Fruit fly (Drosophila melanogaster) whole organism, embryonic: ENCODE data around the gene CG31633.

Experiments
- Ada2b ChIP-seq: fragments of 200-800 bp; sonication (Bioruptor generic); IDR thresholded peaks from 2 replicates; pipeline ENCODE4 v1.3.6; 2022; ENCODE audit warnings: missing biosample characterization, missing genetic modification characterization
- Atf3 ChIP-seq: fragments of 200-800 bp; sonication (Bioruptor generic); optimal IDR thresholded peaks from 3 replicates; lab custom pipeline; 2016; ENCODE audit warnings: missing biosample characterization, missing genetic modification characterization
- CG10462 ChIP-seq: fragments of 200-800 bp; sonication (Bioruptor generic); optimal IDR thresholded peaks from 2 replicates; lab custom pipeline; 2016; ENCODE audit warnings: missing biosample characterization, missing genetic modification characterization
- CG10959 ChIP-seq: fragments of 200-800 bp; sonication (Bioruptor generic); IDR thresholded peaks from 2 replicates; pipeline ENCODE4 v1.3.6; 2022; ENCODE audit warnings: missing biosample characterization, missing genetic modification characterization
- CG11504 ChIP-seq: fragments of 200-800 bp; sonication (Bioruptor generic); optimal IDR thresholded peaks from 3 replicates; lab custom pipeline; 2019; ENCODE audit warnings: missing biosample characterization, mild to moderate bottlenecking, missing genetic modification characterization, moderate library complexity
- CG11695 ChIP-seq: fragments of 200-800 bp; sonication (Bioruptor generic); IDR thresholded peaks from 3 replicates; pipeline ENCODE4 v1.3.6; 2022; ENCODE audit warnings: missing biosample characterization, missing genetic modification characterization
- CG12744 ChIP-seq: fragments of 200-800 bp; sonication (Bioruptor generic); optimal IDR thresholded peaks from 2 replicates; lab custom pipeline; 2016; ENCODE audit warnings: missing biosample characterization, missing genetic modification characterization
- CG12769 ChIP-seq: fragments of 200-800 bp; sonication (Bioruptor generic); optimal IDR thresholded peaks from 2 replicates; lab custom pipeline; 2019; ENCODE audit warnings: missing biosample characterization, mild to moderate bottlenecking, missing genetic modification characterization, moderate library complexity
- CG13287 ChIP-seq: fragments of 200-800 bp; sonication (Bioruptor generic); IDR thresholded peaks from 2 replicates; pipeline ENCODE4 v1.3.6; 2022; ENCODE audit warnings: missing biosample characterization, missing genetic modification characterization; ENCODE audit not compliant: partially characterized antibody
- CG15011 ChIP-seq: fragments of 200-800 bp; sonication (Bioruptor generic); optimal IDR thresholded peaks from 3 replicates; lab custom pipeline; 2018; ENCODE audit warnings: missing biosample characterization, mild to moderate bottlenecking, missing genetic modification characterization
- CG15073 ChIP-seq: fragments of 200-800 bp; sonication (Bioruptor generic); optimal IDR thresholded peaks from 2 replicates; lab custom pipeline; 2016; ENCODE audit warnings: missing biosample characterization, missing genetic modification characterization
- CG16815 ChIP-seq: fragments of 200-800 bp; sonication (Bioruptor generic); optimal IDR thresholded peaks from 3 replicates; lab custom pipeline; 2017; ENCODE audit warnings: missing biosample characterization, mild to moderate bottlenecking, missing genetic modification characterization
- CG33557 ChIP-seq: fragments of 200-800 bp; sonication (Bioruptor generic); optimal IDR thresholded peaks from 2 replicates; lab custom pipeline; 2019; ENCODE audit warnings: missing biosample characterization, mild to moderate bottlenecking, missing genetic modification characterization, moderate library complexity
- CG3407 ChIP-seq: fragments of 200-800 bp; sonication (Bioruptor generic); optimal IDR thresholded peaks from 2 replicates; lab custom pipeline; 2018; ENCODE audit warnings: missing biosample characterization, mild to moderate bottlenecking, missing genetic modification characterization
- CG43689 ChIP-seq: fragments of 200-800 bp; sonication (Bioruptor generic); IDR thresholded peaks from 2 replicates; pipeline ENCODE4 v1.3.6; 2022; ENCODE audit warnings: missing biosample characterization, missing genetic modification characterization
- CG4404 ChIP-seq: fragments of 200-800 bp; sonication (Bioruptor generic); IDR thresholded peaks from 2 replicates; pipeline ENCODE4 v1.3.6; 2022; ENCODE audit warnings: missing biosample characterization, missing genetic modification characterization
- CG4617 ChIP-seq: fragments of 200-800 bp; sonication (Bioruptor generic); optimal IDR thresholded peaks from 3 replicates; lab custom pipeline; 2016; ENCODE audit warnings: missing biosample characterization, missing genetic modification characterization, borderline replicate concordance
- CG4707 ChIP-seq: fragments of 200-800 bp; sonication (Bioruptor generic); optimal IDR thresholded peaks from 2 replicates; lab custom pipeline; 2018; ENCODE audit warnings: missing biosample characterization, mild to moderate bottlenecking, missing genetic modification characterization, moderate library complexity
- CG4854 ChIP-seq: fragments of 200-800 bp; sonication (Bioruptor generic); optimal IDR thresholded peaks from 2 replicates; lab custom pipeline; 2016; ENCODE audit warnings: missing biosample characterization, missing genetic modification characterization, inconsistent platforms
- CG5245 ChIP-seq: fragments of 200-800 bp; sonication (Bioruptor generic); optimal IDR thresholded peaks from 3 replicates; lab custom pipeline; 2016; ENCODE audit warnings: missing biosample characterization, missing genetic modification characterization
- CG7357 ChIP-seq: fragments of 200-800 bp; sonication (Bioruptor generic); IDR thresholded peaks from 3 replicates; pipeline ENCODE4 v1.3.6; 2022; ENCODE audit warnings: missing biosample characterization, missing genetic modification characterization
- CG8089 ChIP-seq: fragments of 200-800 bp; sonication (Bioruptor generic); optimal IDR thresholded peaks from 3 replicates; lab custom pipeline; 2016; ENCODE audit warnings: missing biosample characterization, missing genetic modification characterization
- CrebB ChIP-seq: fragments of 200-800 bp; sonication (Bioruptor generic); optimal IDR thresholded peaks from 3 replicates; lab custom pipeline; 2018; ENCODE audit warnings: missing biosample characterization, mild to moderate bottlenecking, missing genetic modification characterization
- D19A ChIP-seq: fragments of 200-800 bp; optimal IDR thresholded peaks from 3 replicates; lab custom pipeline; 2019; ENCODE audit warnings: missing biosample characterization, mild to moderate bottlenecking, missing genetic modification characterization, moderate library complexity
- Dip3 ChIP-seq: fragments of 200-800 bp; sonication (Bioruptor generic); optimal IDR thresholded peaks from 3 replicates; lab custom pipeline; 2016; ENCODE audit warnings: missing biosample characterization, missing genetic modification characterization
- Dref ChIP-seq: fragments of 200-800 bp; sonication (Bioruptor generic); IDR thresholded peaks from 2 replicates; pipeline ENCODE4 v1.3.6; 2022; ENCODE audit warnings: missing biosample characterization, missing genetic modification characterization
- Ets97D ChIP-seq: fragments of 200-800 bp; sonication (Bioruptor generic); optimal IDR thresholded peaks from 3 replicates; lab custom pipeline; 2016; ENCODE audit warnings: missing biosample characterization, missing genetic modification characterization
- Fer1 ChIP-seq: fragments of 200-800 bp; sonication (Bioruptor generic); optimal IDR thresholded peaks from 2 replicates; lab custom pipeline; 2017; ENCODE audit warnings: missing biosample characterization, mild to moderate bottlenecking, missing genetic modification characterization
- Fer3 ChIP-seq: fragments of 200-800 bp; sonication (Bioruptor generic); optimal IDR thresholded peaks from 2 replicates; lab custom pipeline; 2018; ENCODE audit warnings: missing biosample characterization, mild to moderate bottlenecking, missing genetic modification characterization, moderate library complexity
- GATAe ChIP-seq: fragments of 200-800 bp; sonication (Bioruptor generic); conservative IDR thresholded peaks from 2 replicates; pipeline ENCODE4 v1.3.6; 2022; ENCODE audit warnings: missing biosample characterization, missing genetic modification characterization
- HHEX ChIP-seq: fragments of 200-800 bp; sonication (Bioruptor generic); optimal IDR thresholded peaks from 3 replicates; lab custom pipeline; 2017; ENCODE audit warnings: missing biosample characterization, mild to moderate bottlenecking, missing genetic modification characterization, missing genetic modification reagents
- Neu2 ChIP-seq: fragments of 200-800 bp; sonication (Bioruptor generic); optimal IDR thresholded peaks from 3 replicates; lab custom pipeline; 2016; ENCODE audit warnings: missing biosample characterization, missing genetic modification characterization, borderline replicate concordance
- Usf ChIP-seq: fragments of 200-800 bp; sonication (Bioruptor generic); optimal IDR thresholded peaks from 2 replicates; lab custom pipeline; 2017; ENCODE audit warnings: missing genotype, missing biosample characterization, missing genetic modification characterization
- ac ChIP-seq: fragments of 200-800 bp; sonication (Bioruptor generic); optimal IDR thresholded peaks from 3 replicates; lab custom pipeline; 2017; ENCODE audit warnings: missing biosample characterization, mild to moderate bottlenecking, missing genetic modification characterization
- cas ChIP-seq: fragments of 200-800 bp; sonication (Bioruptor generic); IDR thresholded peaks from 2 replicates; pipeline ENCODE4 v1.3.6; 2022; ENCODE audit warnings: missing biosample characterization, missing genetic modification characterization
- cg ChIP-seq: fragments of 200-800 bp; sonication (Bioruptor generic); optimal IDR thresholded peaks from 3 replicates; lab custom pipeline; 2019; ENCODE audit warnings: missing biosample characterization, mild to moderate bottlenecking, missing genetic modification characterization, moderate library complexity
- crol ChIP-seq: fragments of 200-800 bp; sonication (Bioruptor generic); IDR thresholded peaks from 2 replicates; pipeline ENCODE4 v1.3.6; 2022; ENCODE audit warnings: missing biosample characterization, missing genetic modification characterization
- dm ChIP-seq: fragments of 200-800 bp; sonication (Bioruptor generic); optimal IDR thresholded peaks from 3 replicates; lab custom pipeline; 2016; ENCODE audit warnings: missing biosample characterization, missing genetic modification characterization
- en ChIP-seq: fragments of 200-800 bp; sonication (Bioruptor generic); optimal IDR thresholded peaks from 2 replicates; lab custom pipeline; 2016; ENCODE audit warnings: missing biosample characterization, missing genetic modification characterization
- eve ChIP-seq, 2 experiments: fragments of >200 bp; optimal IDR thresholded peaks; 2 replicates each; lab custom pipeline; 2017; ENCODE audit warnings: missing biosample characterization in 2 of 2, missing genetic modification characterization in 2 of 2
- eyg ChIP-seq: fragments of 200-800 bp; sonication (Bioruptor generic); optimal IDR thresholded peaks from 3 replicates; lab custom pipeline; 2016; ENCODE audit warnings: missing biosample characterization, missing genetic modification characterization
- gsb-n ChIP-seq: fragments of 200-800 bp; sonication (Bioruptor generic); optimal IDR thresholded peaks from 3 replicates; lab custom pipeline; 2018; ENCODE audit warnings: missing biosample characterization, mild to moderate bottlenecking, missing genetic modification characterization
- hbn ChIP-seq: fragments of 200-800 bp; sonication (Bioruptor generic); IDR thresholded peaks from 2 replicates; pipeline ENCODE4 v1.3.6; 2022; ENCODE audit warnings: missing biosample characterization, missing genetic modification characterization; ENCODE audit not compliant: partially characterized antibody
- hth ChIP-seq: fragments of >200 bp; optimal IDR thresholded peaks from 2 replicates; lab custom pipeline; 2017; ENCODE audit warnings: inconsistent platforms
- insv ChIP-seq, 2 experiments: fragments of 200-800 bp; sonication (Bioruptor generic); optimal IDR thresholded peaks; 3 replicates each; lab custom pipeline; 2016 to 2018; ENCODE audit warnings: missing biosample characterization in 2 of 2, missing genetic modification characterization in 2 of 2
- odd ChIP-seq: fragments of 200-800 bp; sonication (Bioruptor generic); optimal IDR thresholded peaks from 2 replicates; lab custom pipeline; 2017; ENCODE audit warnings: missing biosample characterization, mild to moderate bottlenecking, missing genetic modification characterization
- pb ChIP-seq: fragments of 200-800 bp; sonication (Bioruptor generic); optimal IDR thresholded peaks from 3 replicates; lab custom pipeline; 2016; ENCODE audit warnings: missing biosample characterization, missing genetic modification characterization
- pros ChIP-seq: fragments of 200-800 bp; sonication (Bioruptor generic); optimal IDR thresholded peaks from 3 replicates; lab custom pipeline; 2019; ENCODE audit warnings: missing biosample characterization, mild to moderate bottlenecking, missing genetic modification characterization, moderate library complexity
- sens ChIP-seq: fragments of 200-800 bp; sonication (Bioruptor generic); peaks from one replicate; lab custom pipeline; 2016; ENCODE audit warnings: missing biosample characterization, missing genetic modification characterization
- slou ChIP-seq: fragments of 200-800 bp; sonication (Bioruptor generic); optimal IDR thresholded peaks from 3 replicates; lab custom pipeline; 2016; ENCODE audit warnings: missing biosample characterization, missing genetic modification characterization
- tx ChIP-seq: fragments of 200-800 bp; sonication (Bioruptor generic); optimal IDR thresholded peaks from 2 replicates; lab custom pipeline; 2016; ENCODE audit warnings: missing biosample characterization, missing genetic modification characterization
- vvl ChIP-seq: fragments of 200-800 bp; sonication (Bioruptor generic); IDR thresholded peaks from 2 replicates; pipeline ENCODE4 v1.3.6; 2022; ENCODE audit warnings: missing biosample characterization, missing genetic modification characterization

The CG31633 gene

DNA sequence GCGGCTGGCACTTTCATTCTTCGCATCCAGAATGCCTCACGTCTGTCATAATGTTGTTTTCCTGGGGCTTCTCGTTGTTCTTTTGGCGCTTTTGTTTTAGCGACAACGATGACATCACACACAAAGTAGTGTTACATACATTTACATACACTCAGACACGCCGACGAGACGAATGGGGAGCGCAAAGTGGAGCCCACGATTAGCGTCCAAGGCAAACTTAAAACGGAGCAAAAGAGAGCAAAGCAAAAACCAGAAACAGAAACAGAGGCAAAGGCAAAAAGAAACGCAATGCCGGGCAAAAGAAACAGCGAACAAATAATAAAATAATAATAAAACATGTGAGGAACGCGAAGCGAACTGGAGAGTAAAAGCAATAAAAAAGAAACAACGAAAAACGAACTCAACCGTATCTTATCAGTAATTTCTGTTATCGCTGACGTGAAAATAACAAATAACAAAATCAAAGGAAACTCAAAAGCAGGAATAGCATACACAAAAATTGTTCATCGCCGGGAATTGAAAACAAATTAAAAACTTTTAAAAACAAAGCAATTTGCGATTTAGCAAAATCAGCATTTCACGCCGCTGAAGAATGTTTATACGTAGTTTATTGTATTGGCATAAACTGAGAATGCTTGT, 11.6 kb downstream of the CG31633 start (continued):
- TF ChIP-seq CG4404 (GFP tag; lab: Robert Waterston, UW) (no peak), Ets97D (GFP tag; lab: Kevin White, UChicago) (no peak), CG43689 (no peak), Neu2 (GFP tag; lab: Kevin White, UChicago) (no peak), cg (GFP tag; lab: Kevin White, UChicago) (peak; percentile 42), cas (GFP tag; lab: Robert Waterston, UW) (no peak), Dref (no peak), Ada2b (GFP tag; lab: Robert Waterston, UW) (no peak), ac (no peak), dm (GFP tag; lab: Kevin White, UChicago) (no peak), CG10462 (no peak), pb (GFP tag; lab: Kevin White, UChicago) (no peak), CG33557 (GFP tag; lab: Kevin White, UChicago) (no peak), CG7357 (GFP tag; lab: Robert Waterston, UW) (no peak), hth (lab: Kevin White, UChicago) (no peak), CG8089 (GFP tag; lab: Kevin White, UChicago) (no peak), D19A (tag; lab: Kevin White, UChicago) (no peak), sens (GFP tag; lab: Kevin White, UChicago) (peak; percentile 15), CG12769 (tag; lab: Kevin White, UChicago) (peak; percentile 86), CG10959 (GFP tag; lab: Robert Waterston, UW) (no peak), CG12744 (no peak), CG11695 (no peak), eyg (GFP tag; lab: Kevin White, UChicago) (no peak), Fer3 (tag; lab: Kevin White, UChicago) (no peak), CG4617 (no peak), CG4707 (no peak), crol (no peak), CG11504 (no peak), slou (no peak), CG16815 (no peak), CG4854 (no peak), hbn (GFP tag; lab: Robert Waterston, UW) (no peak), Atf3 (GFP tag; lab: Kevin White, UChicago) (peak; percentile 37), GATAe (GFP tag; lab: Robert Waterston, UW) (no peak), Dip3 (GFP tag; lab: Kevin White, UChicago) (no peak), eve (GFP tag; optimal IDR thresholded peaks at IDR 0.05; lab: Kevin White, UChicago) (peak in 1 of 2 experiments; percentile 53), CrebB (tag; lab: Kevin White, UChicago) (no peak), gsb-n (tag; lab: Kevin White, UChicago) (no peak), odd (no peak), vvl (GFP tag; lab: Robert Waterston, UW) (peak; percentile 60; the same call in 1 of the 2 replicates), pros (GFP tag; lab: Kevin White, UChicago) (no peak), CG15073 (GFP tag; lab: Kevin White, UChicago) (no peak), CG15011 (GFP tag; lab: Kevin White, UChicago) (no peak), tx (GFP tag; lab: Kevin White, UChicago) (no peak), HHEX (GFP tag; lab: Kevin White, UChicago) (no peak), CG3407 (GFP tag; lab: Kevin White, UChicago) (no peak), Fer1 (GFP tag; lab: Kevin White, UChicago) (no peak), CG5245 (GFP tag; lab: Kevin White, UChicago) (no peak), insv (GFP tag; optimal IDR thresholded peaks at IDR 0.05; lab: Kevin White, UChicago) (no peak), en (GFP tag; lab: Kevin White, UChicago) (no peak), CG13287 (GFP tag; lab: Robert Waterston, UW) (peak; percentile 51; the same call in 1 of the 2 replicates), Usf (GFP tag; lab: Kevin White, UChicago) (no peak)
